Fruit fly (Drosophila melanogaster) whole organism, embryonic: Measurements from ENCODE around the gene nxf2.

Source experiments
- Antp ChIP-seq: fragments of 200-800 bp; sonication (Bioruptor generic); optimal IDR thresholded peaks from 3 replicates; lab custom pipeline; 2016; ENCODE audit warnings: missing biosample characterization, missing genetic modification characterization
- CG10654 ChIP-seq: fragments of 200-800 bp; sonication (Bioruptor generic); optimal IDR thresholded peaks from 2 replicates; lab custom pipeline; 2016; ENCODE audit warnings: missing biosample characterization, missing genetic modification characterization
- CG11504 ChIP-seq: fragments of 200-800 bp; sonication (Bioruptor generic); optimal IDR thresholded peaks from 3 replicates; lab custom pipeline; 2019; ENCODE audit warnings: missing biosample characterization, mild to moderate bottlenecking, missing genetic modification characterization, moderate library complexity
- CG11560 ChIP-seq: fragments of 200-800 bp; sonication (Bioruptor generic); IDR thresholded peaks from 3 replicates; pipeline ENCODE4 v1.3.6; 2022; ENCODE audit warnings: missing biosample characterization, missing genetic modification characterization
- CG1233 ChIP-seq: fragments of 200-800 bp; sonication (Bioruptor generic); optimal IDR thresholded peaks from 4 replicates; lab custom pipeline; 2018; ENCODE audit warnings: missing biosample characterization, mild to moderate bottlenecking, missing genetic modification characterization
- CG14014 ChIP-seq: fragments of 200-800 bp; sonication (Bioruptor generic); IDR thresholded peaks from 2 replicates; pipeline ENCODE4 v1.3.6; 2022; ENCODE audit warnings: missing biosample characterization, missing genetic modification characterization
- CG17385 ChIP-seq: fragments of 200-800 bp; sonication (Bioruptor generic); optimal IDR thresholded peaks from 3 replicates; lab custom pipeline; 2018; ENCODE audit warnings: missing biosample characterization, mild to moderate bottlenecking, missing genetic modification characterization
- CG17829 ChIP-seq: fragments of 200-800 bp; optimal IDR thresholded peaks from 2 replicates; lab custom pipeline; 2019; ENCODE audit warnings: missing biosample characterization, mild to moderate bottlenecking, missing genetic modification characterization, moderate library complexity
- CG2678 ChIP-seq: fragments of 200-800 bp; sonication (Bioruptor generic); optimal IDR thresholded peaks from 3 replicates; lab custom pipeline; 2019; ENCODE audit warnings: missing biosample characterization, mild to moderate bottlenecking, missing genetic modification characterization, moderate library complexity
- CG32532 ChIP-seq: fragments of 200-800 bp; sonication (Bioruptor generic); IDR thresholded peaks from 2 replicates; pipeline ENCODE4 v1.3.6; 2022; ENCODE audit warnings: missing biosample characterization, missing genetic modification characterization
- CG32767 ChIP-seq: fragments of 200-800 bp; sonication (Bioruptor generic); IDR thresholded peaks from 2 replicates; pipeline ENCODE4 v1.3.6; 2022; ENCODE audit warnings: missing biosample characterization, missing genetic modification characterization
- CG34376 ChIP-seq: fragments of 200-800 bp; sonication (Bioruptor generic); optimal IDR thresholded peaks from 2 replicates; lab custom pipeline; 2018; ENCODE audit warnings: missing biosample characterization, mild to moderate bottlenecking, missing genetic modification characterization
- CG3838 ChIP-seq: fragments of 200-800 bp; sonication (Bioruptor generic); optimal IDR thresholded peaks from 3 replicates; lab custom pipeline; 2016; ENCODE audit warnings: missing biosample characterization, missing genetic modification characterization
- CG42726 ChIP-seq: fragments of 200-800 bp; sonication (Bioruptor generic); IDR thresholded peaks from 2 replicates; pipeline ENCODE4 v1.3.6; 2022; ENCODE audit warnings: missing biosample characterization, missing genetic modification characterization; ENCODE audit not compliant: partially characterized antibody
- CG4328 ChIP-seq: fragments of 200-800 bp; sonication (Bioruptor generic); optimal IDR thresholded peaks from 3 replicates; lab custom pipeline; 2017; ENCODE audit warnings: missing biosample characterization, missing genetic modification reagents, missing genetic modification characterization
- CG4360 ChIP-seq: fragments of 200-800 bp; sonication (Bioruptor generic); IDR thresholded peaks from 2 replicates; pipeline ENCODE4 v1.3.6; 2022; ENCODE audit warnings: missing biosample characterization, missing genetic modification characterization
- CG4730 ChIP-seq: fragments of 200-800 bp; sonication (Bioruptor generic); IDR thresholded peaks from 2 replicates; pipeline ENCODE4 v1.3.6; 2022; ENCODE audit warnings: missing biosample characterization, missing genetic modification characterization
- CG7271 ChIP-seq: fragments of 200-800 bp; sonication (Bioruptor generic); optimal IDR thresholded peaks from 2 replicates; lab custom pipeline; 2018; ENCODE audit warnings: missing biosample characterization, mild to moderate bottlenecking, missing genetic modification characterization, moderate library complexity
- CG8924 ChIP-seq: fragments of 200-800 bp; optimal IDR thresholded peaks from 3 replicates; lab custom pipeline; 2019; ENCODE audit warnings: missing biosample characterization, mild to moderate bottlenecking, missing genetic modification characterization, moderate library complexity
- CG9609 ChIP-seq: fragments of 200-800 bp; sonication (Bioruptor generic); optimal IDR thresholded peaks from 3 replicates; lab custom pipeline; 2016; ENCODE audit warnings: missing biosample characterization, missing genetic modification characterization
- Dad ChIP-seq: fragments of 200-800 bp; sonication (Bioruptor generic); optimal IDR thresholded peaks from 3 replicates; lab custom pipeline; 2016; ENCODE audit warnings: missing biosample characterization, missing genetic modification characterization
- Doc2 ChIP-seq: fragments of 200-800 bp; sonication (Bioruptor generic); IDR thresholded peaks from 2 replicates; pipeline ENCODE4 v1.3.6; 2022; ENCODE audit warnings: missing biosample characterization, missing genetic modification characterization
- ERR ChIP-seq: fragments of 200-800 bp; sonication (Bioruptor generic); optimal IDR thresholded peaks from 2 replicates; lab custom pipeline; 2016; ENCODE audit warnings: missing biosample characterization, missing genetic modification characterization
- Fer2 ChIP-seq: fragments of 200-800 bp; sonication (Bioruptor generic); optimal IDR thresholded peaks from 2 replicates; lab custom pipeline; 2018; ENCODE audit warnings: missing biosample characterization, mild to moderate bottlenecking, missing genetic modification characterization, moderate library complexity
- Hr39 ChIP-seq: fragments of >200 bp; optimal IDR thresholded peaks from 2 replicates; lab custom pipeline; 2017
- MESR4 ChIP-seq: fragments of 200-800 bp; sonication (Bioruptor generic); optimal IDR thresholded peaks from 2 replicates; lab custom pipeline; 2018; ENCODE audit warnings: missing biosample characterization, mild to moderate bottlenecking, missing genetic modification characterization, moderate library complexity
- Oli ChIP-seq: fragments of 200-800 bp; sonication (Bioruptor generic); optimal IDR thresholded peaks from 2 replicates; lab custom pipeline; 2018; ENCODE audit warnings: missing biosample characterization, mild to moderate bottlenecking, missing genetic modification characterization, moderate library complexity
- Sry-β ChIP-seq: fragments of 200-800 bp; sonication (Bioruptor generic); optimal IDR thresholded peaks from 2 replicates; lab custom pipeline; 2018; ENCODE audit warnings: missing biosample characterization, mild to moderate bottlenecking, missing genetic modification characterization, moderate library complexity
- Xrp1 ChIP-seq: fragments of 200-800 bp; sonication (Bioruptor generic); IDR thresholded peaks from 2 replicates; pipeline ENCODE4 v1.3.6; 2022; ENCODE audit warnings: missing biosample characterization, missing genetic modification characterization
- ara ChIP-seq: fragments of 200-800 bp; sonication (Bioruptor generic); IDR thresholded peaks from 2 replicates; pipeline ENCODE4 v1.3.6; 2022; ENCODE audit warnings: missing biosample characterization, missing genetic modification characterization
- cas ChIP-seq: fragments of 200-800 bp; sonication (Bioruptor generic); IDR thresholded peaks from 2 replicates; pipeline ENCODE4 v1.3.6; 2022; ENCODE audit warnings: missing biosample characterization, missing genetic modification characterization
- caup ChIP-seq: fragments of 200-800 bp; sonication (Bioruptor generic); optimal IDR thresholded peaks from 3 replicates; lab custom pipeline; 2017; ENCODE audit warnings: missing biosample characterization, mild to moderate bottlenecking, missing genetic modification characterization, moderate library complexity; ENCODE audit not compliant: severe bottlenecking
- chif ChIP-seq, 2 experiments: fragments of 200-800 bp; sonication (Bioruptor generic); optimal IDR thresholded peaks; 3 replicates each; lab custom pipeline; 2016; ENCODE audit warnings: missing biosample characterization in 2 of 2, missing genetic modification characterization in 2 of 2
- crc ChIP-seq: fragments of 200-800 bp; sonication (Bioruptor generic); optimal IDR thresholded peaks from 2 replicates; lab custom pipeline; 2016; ENCODE audit warnings: missing biosample characterization, missing genetic modification characterization
- danr ChIP-seq: fragments of 200-800 bp; sonication (Bioruptor generic); IDR thresholded peaks from 2 replicates; pipeline ENCODE4 v1.3.6; 2022; ENCODE audit warnings: missing biosample characterization, missing genetic modification characterization
- disco-r ChIP-seq: fragments of 200-800 bp; sonication (Bioruptor generic); optimal IDR thresholded peaks from 2 replicates; lab custom pipeline; 2016; ENCODE audit warnings: missing biosample characterization, missing genetic modification characterization
- dysf ChIP-seq: fragments of 200-800 bp; sonication (Bioruptor generic); IDR thresholded peaks from 3 replicates; pipeline ENCODE4 v1.3.6; 2022; ENCODE audit warnings: missing biosample characterization, missing genetic modification characterization
- fd3F ChIP-seq: fragments of 200-800 bp; sonication (Bioruptor generic); optimal IDR thresholded peaks from 2 replicates; lab custom pipeline; 2018; ENCODE audit warnings: missing biosample characterization, mild to moderate bottlenecking, missing genetic modification characterization, moderate library complexity
- gem ChIP-seq: fragments of 200-800 bp; sonication (Bioruptor generic); optimal IDR thresholded peaks from 2 replicates; lab custom pipeline; 2019; ENCODE audit warnings: missing biosample characterization, mild to moderate bottlenecking, missing genetic modification characterization, moderate library complexity
- kay ChIP-seq: fragments of 200-800 bp; sonication (Bioruptor generic); optimal IDR thresholded peaks from 2 replicates; lab custom pipeline; 2016; ENCODE audit warnings: missing biosample characterization, missing genetic modification characterization
- lola ChIP-seq, 3 experiments: fragments of >200 bp in 2 of 3; fragments of 200-800 bp in 1 of 3; sonication (Bioruptor generic) in 1 of 3; optimal IDR thresholded peaks; 2 replicates each; lab custom pipeline; 2017 to 2019; ENCODE audit warnings: missing biosample characterization in 3 of 3, missing genetic modification characterization in 3 of 3, mild to moderate bottlenecking in 1 of 3, moderate library complexity in 1 of 3
- mirr ChIP-seq: fragments of 200-800 bp; sonication (Bioruptor generic); optimal IDR thresholded peaks from 3 replicates; lab custom pipeline; 2018; ENCODE audit warnings: missing biosample characterization, mild to moderate bottlenecking, missing genetic modification characterization
- nom ChIP-seq: fragments of 200-800 bp; sonication (Bioruptor generic); optimal IDR thresholded peaks from 2 replicates; lab custom pipeline; 2017; ENCODE audit warnings: missing biosample characterization, missing genetic modification characterization, mild to moderate bottlenecking, moderate library complexity, missing genetic modification reagents
- odd ChIP-seq: fragments of 200-800 bp; sonication (Bioruptor generic); optimal IDR thresholded peaks from 2 replicates; lab custom pipeline; 2017; ENCODE audit warnings: missing biosample characterization, mild to moderate bottlenecking, missing genetic modification characterization
- sens-2 ChIP-seq: fragments of 200-800 bp; sonication (Bioruptor generic); IDR thresholded peaks from 2 replicates; pipeline ENCODE4 v1.3.6; 2022; ENCODE audit warnings: missing biosample characterization, missing genetic modification characterization
- sim ChIP-seq: fragments of 200-800 bp; sonication (Bioruptor generic); IDR thresholded peaks from 2 replicates; pipeline ENCODE4 v1.3.6; 2022; ENCODE audit warnings: missing biosample characterization, missing genetic modification characterization
- sna ChIP-seq: fragments of 200-800 bp; sonication (Bioruptor generic); IDR thresholded peaks from 2 replicates; pipeline ENCODE4 v1.3.6; 2022; ENCODE audit warnings: missing biosample characterization, missing genetic modification characterization; ENCODE audit not compliant: partially characterized antibody
- toy ChIP-seq: fragments of 200-800 bp; sonication (Bioruptor generic); IDR thresholded peaks from 2 replicates; pipeline ENCODE4 v1.3.6; 2022; ENCODE audit warnings: missing biosample characterization, missing genetic modification characterization
- ttk ChIP-seq: fragments of 200-800 bp; sonication (Bioruptor generic); IDR thresholded peaks from 2 replicates; pipeline ENCODE4 v2.1.2; 2022; ENCODE audit warnings: missing biosample characterization, missing genetic modification characterization
- unc-4 ChIP-seq: fragments of 200-800 bp; sonication (Bioruptor generic); IDR thresholded peaks from 2 replicates; pipeline ENCODE4 v1.3.6; 2022; ENCODE audit warnings: missing biosample characterization, missing genetic modification characterization; ENCODE audit not compliant: partially characterized antibody

nxf2 gene

DNA sequence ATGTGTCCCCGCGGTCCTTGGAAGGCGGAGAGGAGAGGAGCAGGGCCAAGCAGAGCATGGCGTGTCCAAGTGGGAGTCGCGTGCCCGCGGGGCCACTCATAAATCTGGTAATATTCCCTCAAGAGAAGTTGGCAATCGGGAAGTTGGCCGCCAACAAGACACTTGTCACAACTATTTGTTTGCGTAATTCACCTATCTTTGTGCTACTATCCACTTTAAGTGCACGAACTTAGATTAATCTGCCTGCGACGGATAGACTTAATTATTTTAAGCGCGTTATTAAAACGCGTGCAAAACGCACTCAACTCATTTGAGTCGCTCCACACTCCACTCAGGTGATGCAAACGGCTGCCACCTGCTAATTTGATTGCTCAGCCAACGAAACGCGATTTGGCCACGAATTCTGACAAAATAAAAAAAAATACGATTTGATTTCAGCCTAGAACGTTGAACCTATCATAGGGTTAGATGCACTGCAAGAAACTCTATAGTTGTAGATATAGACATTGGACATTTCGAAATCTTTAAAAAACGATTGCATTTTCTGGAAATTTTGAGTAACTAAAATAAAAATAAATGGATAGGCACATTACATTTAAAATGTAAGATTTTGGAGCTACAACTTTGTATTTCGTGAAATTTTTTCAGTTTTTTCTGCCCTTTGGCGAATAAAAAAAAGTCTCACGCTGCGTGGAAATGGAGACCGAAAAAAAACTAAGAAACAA lies 8.9 kb downstream of the nxf2 start (continued):
- TF ChIP-seq Antp (GFP tag; lab: Kevin White, UChicago) (no peak), CG32532 (GFP tag; lab: Robert Waterston, UW) (peak; percentile 83), unc-4 (GFP tag; lab: Robert Waterston, UW) (no peak), CG17829 (peak; percentile 27), CG7271 (tag; lab: Kevin White, UChicago) (no peak), disco-r (GFP tag; lab: Kevin White, UChicago) (no peak), CG34376 (GFP tag; lab: Kevin White, UChicago) (no peak), CG9609 (GFP tag; lab: Kevin White, UChicago) (peak; percentile 21), danr (GFP tag; lab: Robert Waterston, UW) (no peak), dysf (peak; percentile 82; the same call in 2 of the 3 replicates), Dad (GFP tag; lab: Kevin White, UChicago) (no peak), sens-2 (GFP tag; lab: Robert Waterston, UW) (no peak), CG2678 (tag; lab: Kevin White, UChicago) (peak; percentile 71), odd (no peak), ERR (GFP tag; lab: Kevin White, UChicago) (no peak), CG8924 (peak; percentile 60), ttk (GFP tag; lab: Robert Waterston, UW) (no peak), CG17385 (GFP tag; lab: Kevin White, UChicago) (peak; percentile 30), kay (peak; percentile 17), nom (GFP tag; lab: Kevin White, UChicago) (no peak), gem (tag; lab: Kevin White, UChicago) (peak; percentile 77), ara (peak; percentile 48), CG3838 (GFP tag; lab: Kevin White, UChicago) (no peak), mirr (GFP tag; lab: Kevin White, UChicago) (no peak), Doc2 (GFP tag; lab: Robert Waterston, UW) (no peak), crc (peak; percentile 26), CG11560 (tag; lab: Robert Waterston, UW) (no peak), sim (GFP tag; lab: Robert Waterston, UW) (no peak), caup (GFP tag; lab: Kevin White, UChicago) (peak; percentile 45), CG4360 (GFP tag; lab: Robert Waterston, UW) (no peak), Fer2 (peak; percentile 1), CG10654 (GFP tag; lab: Kevin White, UChicago) (peak; percentile 42), fd3F (GFP tag; lab: Kevin White, UChicago) (peak; percentile 58), CG1233 (GFP tag; lab: Kevin White, UChicago) (peak; percentile 29), cas (GFP tag; lab: Robert Waterston, UW) (peak; percentile 55; the same call in 1 of the 2 replicates), Oli (peak; percentile 47), chif (GFP tag; optimal IDR thresholded peaks at IDR 0.05; lab: Kevin White, UChicago) (peak in 1 of 2 experiments; percentile 16), CG4730 (peak; percentile 46; the same call in 1 of the 2 replicates), Hr39 (lab: Kevin White, UChicago) (no peak), lola (GFP tag; optimal IDR thresholded peaks at IDR 0.05; lab: Kevin White, UChicago) (peak in 1 of 3 experiments; percentile 14), CG11504 (tag; lab: Kevin White, UChicago) (peak; percentile 64), CG42726 (GFP tag; lab: Robert Waterston, UW) (no peak), CG14014 (GFP tag; lab: Robert Waterston, UW) (peak; percentile 71; the same call in 1 of the 2 replicates), toy (no peak), MESR4 (no peak), CG4328 (GFP tag; lab: Kevin White, UChicago) (no peak), sna (GFP tag; lab: Robert Waterston, UW) (no peak), Xrp1 (GFP tag; lab: Robert Waterston, UW) (peak; percentile 63), Sry-β (GFP tag; lab: Kevin White, UChicago) (no peak), CG32767 (0 out of 2 replicates have a peak, but pooled peaks have one; percentile 33)
